Worm (Caenorhabditis elegans) whole organism, young adult: ENCODE measurements around the gene slc-17.7.

Experiments
- F55B11.4 ChIP-seq: sonication (generic microtip); optimal IDR thresholded peaks from 2 replicates; lab custom pipeline; 2016; ENCODE audit warnings: missing compliant biosample characterization, missing genetic modification characterization, borderline replicate concordance; ENCODE audit not compliant: insufficient read depth
- F57A8.1 ChIP-seq: fragments of 200-800 bp; sonication (Bioruptor generic); optimal IDR thresholded peaks from 2 replicates; lab custom pipeline; 2018; ENCODE audit warnings: mild to moderate bottlenecking, missing genetic modification characterization, moderate library complexity, missing compliant biosample characterization
- T07F8.4 ChIP-seq: sonication (generic microtip); optimal IDR thresholded peaks from 2 replicates; lab custom pipeline; 2016; ENCODE audit warnings: mild to moderate bottlenecking, missing genetic modification characterization, moderate library complexity, missing compliant biosample characterization
- akir-1 ChIP-seq: fragments of 200-800 bp; sonication (Bioruptor generic); optimal IDR thresholded peaks from 2 replicates; lab custom pipeline; 2018; ENCODE audit warnings: mild to moderate bottlenecking, missing genetic modification characterization, moderate library complexity, missing compliant biosample characterization
- aptf-3 ChIP-seq: fragments of 200-800 bp; sonication (Bioruptor generic); IDR thresholded peaks from 2 replicates; pipeline ENCODE4 v1.3.6; 2022; ENCODE audit warnings: missing genetic modification characterization, missing compliant biosample characterization
- dox-1 ChIP-seq: fragments of 200-800 bp; sonication (Bioruptor generic); IDR thresholded peaks from 2 replicates; pipeline ENCODE4 v1.3.6; 2022; ENCODE audit warnings: missing genetic modification reagents, missing genetic modification characterization, missing compliant biosample characterization
- dpl-1 ChIP-seq: fragments of 150-350 bp; optimal IDR thresholded peaks from 2 replicates; lab custom pipeline; 2014; ENCODE audit warnings: missing biosample characterization, missing genetic modification reagents, missing genetic modification characterization
- hmg-1.2 ChIP-seq: fragments of 200-800 bp; sonication (Bioruptor generic); IDR thresholded peaks from 2 replicates; pipeline ENCODE4 v1.3.6; 2022; ENCODE audit warnings: missing genetic modification reagents, missing genetic modification characterization, missing compliant biosample characterization
- hrde-1 ChIP-seq: sonication (generic microtip); optimal IDR thresholded peaks from 2 replicates; lab custom pipeline; 2016; ENCODE audit warnings: missing genetic modification characterization, mild to moderate bottlenecking, missing compliant biosample characterization, moderate library complexity, missing genotype, missing genetic modification reagents, borderline replicate concordance
- nhr-120 ChIP-seq: fragments of 200-800 bp; sonication (Bioruptor generic); IDR thresholded peaks from 2 replicates; pipeline ENCODE4 v1.3.6; 2022; ENCODE audit warnings: missing genetic modification characterization, missing compliant biosample characterization
- pbrm-1 ChIP-seq: fragments of 200-800 bp; sonication (Bioruptor generic); IDR thresholded peaks from 2 replicates; pipeline ENCODE4 v1.3.6; 2022; ENCODE audit warnings: missing genetic modification reagents, missing genetic modification characterization, missing compliant biosample characterization
- pha-4 ChIP-seq: fragments of 150-350 bp; sonication (generic microtip); optimal IDR thresholded peaks from 2 replicates; lab custom pipeline; 2014; ENCODE audit warnings: missing biosample characterization, missing genetic modification reagents, missing genetic modification characterization
- sdz-38 ChIP-seq: sonication (generic microtip); optimal IDR thresholded peaks from 2 replicates; lab custom pipeline; 2016; ENCODE audit warnings: missing genotype, missing genetic modification characterization, missing compliant biosample characterization
- ztf-18 ChIP-seq: sonication (generic microtip); optimal IDR thresholded peaks from 2 replicates; lab custom pipeline; 2016; ENCODE audit warnings: missing genotype, mild to moderate bottlenecking, missing genetic modification characterization, missing compliant biosample characterization

- TF ChIP-seq T07F8.4 (tag; lab: Kevin White, UChicago) (no peak), nhr-120 (GFP tag; lab: Robert Waterston, UW) (no peak), hrde-1 (no peak), ztf-18 (tag; lab: Kevin White, UChicago) (no peak), akir-1 (no peak), F57A8.1 (no peak), pha-4 (no peak), sdz-38 (tag; lab: Kevin White, UChicago) (no peak), F55B11.4 (tag; lab: Kevin White, UChicago) (no peak), pbrm-1 (GFP tag; lab: Robert Waterston, UW) (no peak), dox-1 (GFP tag; lab: Robert Waterston, UW) (no peak), aptf-3 (GFP tag; lab: Robert Waterston, UW) (no peak), hmg-1.2 (no peak), dpl-1 (no peak)
Observed at ce11 chrV:9312377-9312776, 46.1 kb upstream of the slc-17.7 start.
